Worm (Caenorhabditis elegans) whole organism, mixed stage, embryonic: ENCODE results near the gene pqn-42.

ENCODE experiments used
- blmp-1 ChIP-seq: fragments of 150-350 bp; optimal IDR thresholded peaks from 2 replicates; lab custom pipeline; 2014; ENCODE audit warnings: missing biosample characterization, missing genetic modification characterization
- ces-1 ChIP-seq: fragments of 150-350 bp; optimal IDR thresholded peaks from 2 replicates; lab custom pipeline; 2014; ENCODE audit warnings: missing biosample characterization, missing genetic modification reagents, missing genetic modification characterization
- elt-1 ChIP-seq: sonication (generic microtip); optimal IDR thresholded peaks from 2 replicates; lab custom pipeline; 2017; ENCODE audit warnings: missing genetic modification characterization, mild to moderate bottlenecking, missing compliant biosample characterization, antibody characterized with exemption, moderate library complexity, borderline replicate concordance; ENCODE audit not compliant: insufficient read depth
- lin-13 ChIP-seq: fragments of 150-350 bp; optimal IDR thresholded peaks from 2 replicates; lab custom pipeline; 2014; ENCODE audit warnings: missing biosample characterization, missing genetic modification characterization
- mep-1 ChIP-seq: fragments of 150-350 bp; optimal IDR thresholded peaks from 2 replicates; lab custom pipeline; 2017; ENCODE audit warnings: missing biosample characterization, missing genetic modification reagents, missing genetic modification characterization, inconsistent platforms
- nhr-12 ChIP-seq: fragments of 150-350 bp; optimal IDR thresholded peaks from 2 replicates; lab custom pipeline; 2014; ENCODE audit warnings: missing biosample characterization, missing genetic modification characterization
- nhr-237 ChIP-seq: fragments of 150-350 bp; optimal IDR thresholded peaks from 2 replicates; lab custom pipeline; 2014; ENCODE audit warnings: missing biosample characterization, missing genetic modification characterization
- pha-4 ChIP-seq: fragments of 150-350 bp; optimal IDR thresholded peaks from 2 replicates; lab custom pipeline; 2018; ENCODE audit warnings: missing biosample characterization, missing genetic modification reagents, missing genetic modification characterization
- tbx-8 ChIP-seq: fragments of 200-800 bp; sonication (Bioruptor generic); optimal IDR thresholded peaks from 2 replicates; lab custom pipeline; 2018; ENCODE audit warnings: mild to moderate bottlenecking, missing genetic modification characterization, moderate library complexity, missing compliant biosample characterization
- unc-62 ChIP-seq: fragments of 150-350 bp; optimal IDR thresholded peaks from 2 replicates; lab custom pipeline; 2014; ENCODE audit warnings: missing biosample characterization, missing genetic modification reagents, missing genetic modification characterization
- ztf-11 ChIP-seq: fragments of 150-350 bp; optimal IDR thresholded peaks from 2 replicates; lab custom pipeline; 2014; ENCODE audit warnings: missing biosample characterization, missing genetic modification characterization

DNA sequence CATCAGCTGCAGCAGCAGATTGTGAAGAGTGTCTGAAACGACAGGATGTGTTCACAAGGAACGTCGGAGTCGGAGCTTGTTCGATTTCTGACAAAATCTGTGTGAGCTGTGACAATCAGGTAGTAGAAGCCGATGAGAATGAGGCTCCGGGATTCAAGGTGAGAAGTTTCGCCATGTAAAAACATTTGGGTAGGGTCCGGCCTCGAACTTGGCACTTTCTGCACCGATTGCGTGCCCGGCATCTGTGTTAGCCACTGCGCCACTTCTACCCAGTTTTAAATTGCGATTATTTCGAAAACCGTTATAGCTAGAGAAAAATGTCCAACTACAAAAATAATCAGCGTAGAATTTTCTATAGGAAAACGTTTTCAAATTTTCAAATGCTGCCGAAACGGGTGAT is 12.1 kb downstream of the pqn-42 start:
- no peak for TF ChIP-seq ces-1 (GFP tag; lab: Kevin White, UChicago)
- TF ChIP-seq nhr-237, result no peak
- no peak for TF ChIP-seq lin-13 (tag; lab: Kevin White, UChicago)
- TF ChIP-seq mep-1 (tag; lab: Kevin White, UChicago), result no peak
- TF ChIP-seq tbx-8, result no peak
- no peak for TF ChIP-seq unc-62 (GFP tag; lab: Kevin White, UChicago)
- TF ChIP-seq pha-4, result no peak
- no peak for TF ChIP-seq ztf-11 (tag; lab: Kevin White, UChicago)
- TF ChIP-seq elt-1, result no peak
- TF ChIP-seq nhr-12 (tag; lab: Kevin White, UChicago), result no peak
- no peak for TF ChIP-seq blmp-1 (tag; lab: Kevin White, UChicago)
